Worm (Caenorhabditis elegans) whole organism, L1 larva: ENCODE results near the gene Y50D4A.4.

Experiments used
- fos-1 ChIP-seq: fragments of 150-350 bp; optimal IDR thresholded peaks from 2 replicates; lab custom pipeline; 2014; ENCODE audit warnings: missing biosample characterization, missing genetic modification characterization
- lin-13 ChIP-seq: fragments of 150-350 bp; optimal IDR thresholded peaks from 2 replicates; lab custom pipeline; 2014; ENCODE audit warnings: missing biosample characterization, missing genetic modification reagents, missing genetic modification characterization
- nhr-11 ChIP-seq: fragments of 150-350 bp; optimal IDR thresholded peaks from 2 replicates; lab custom pipeline; 2014; ENCODE audit warnings: missing biosample characterization, missing genetic modification characterization
- nhr-12 ChIP-seq: sonication (generic microtip); optimal IDR thresholded peaks from 2 replicates; lab custom pipeline; 2017; ENCODE audit warnings: missing biosample characterization, missing genetic modification characterization
- nhr-237 ChIP-seq: fragments of 150-350 bp; optimal IDR thresholded peaks from 2 replicates; lab custom pipeline; 2014; ENCODE audit warnings: missing biosample characterization, missing genetic modification characterization
- unc-62 ChIP-seq: fragments of 150-350 bp; optimal IDR thresholded peaks from 2 replicates; lab custom pipeline; 2014; ENCODE audit warnings: missing biosample characterization, missing genetic modification reagents, missing genetic modification characterization
- unc-86 ChIP-seq: sonication (generic microtip); optimal IDR thresholded peaks from 2 replicates; lab custom pipeline; 2016; ENCODE audit warnings: missing genetic modification characterization, missing compliant biosample characterization

DNA sequence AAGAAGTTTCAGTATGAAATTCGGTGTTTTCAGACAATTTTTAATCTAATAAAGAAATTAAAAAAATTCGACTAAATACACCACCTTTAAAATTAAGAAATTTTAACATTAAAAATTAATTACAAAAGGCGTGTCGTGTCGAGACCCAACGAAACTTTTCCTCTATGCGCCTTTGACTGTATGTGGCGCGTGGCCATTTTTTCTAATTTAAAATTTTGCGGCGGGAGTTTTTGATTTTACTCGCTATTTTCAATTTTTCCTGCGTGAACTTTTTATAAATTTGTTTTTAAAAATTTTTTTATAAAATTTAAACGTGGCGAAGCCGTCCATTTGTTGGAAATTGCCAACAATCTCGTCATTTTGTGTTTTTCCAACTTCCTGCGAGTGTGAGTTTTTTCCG, 43.2 kb downstream of the Y50D4A.4 start:
- TF ChIP-seq unc-62 (no peak), fos-1 (no peak), nhr-11 (no peak), lin-13 (GFP tag; lab: Kevin White, UChicago) (no peak), nhr-237 (tag; lab: Kevin White, UChicago) (no peak), unc-86 (tag; lab: Kevin White, UChicago) (no peak), nhr-12 (no peak)
